Worm (Caenorhabditis elegans) whole organism, L4/young adult: ENCODE measurements around the gene set-17.

Experiments used
- dao-5 ChIP-seq: sonication (generic microtip); optimal IDR thresholded peaks from 2 replicates; lab custom pipeline; 2016; ENCODE audit warnings: missing genotype, missing genetic modification characterization, moderate library complexity, missing compliant biosample characterization
- him-1 ChIP-seq: sonication (generic microtip); optimal IDR thresholded peaks from 2 replicates; lab custom pipeline; 2016; ENCODE audit warnings: missing genotype, missing genetic modification reagents, missing genetic modification characterization, missing compliant biosample characterization

DNA sequence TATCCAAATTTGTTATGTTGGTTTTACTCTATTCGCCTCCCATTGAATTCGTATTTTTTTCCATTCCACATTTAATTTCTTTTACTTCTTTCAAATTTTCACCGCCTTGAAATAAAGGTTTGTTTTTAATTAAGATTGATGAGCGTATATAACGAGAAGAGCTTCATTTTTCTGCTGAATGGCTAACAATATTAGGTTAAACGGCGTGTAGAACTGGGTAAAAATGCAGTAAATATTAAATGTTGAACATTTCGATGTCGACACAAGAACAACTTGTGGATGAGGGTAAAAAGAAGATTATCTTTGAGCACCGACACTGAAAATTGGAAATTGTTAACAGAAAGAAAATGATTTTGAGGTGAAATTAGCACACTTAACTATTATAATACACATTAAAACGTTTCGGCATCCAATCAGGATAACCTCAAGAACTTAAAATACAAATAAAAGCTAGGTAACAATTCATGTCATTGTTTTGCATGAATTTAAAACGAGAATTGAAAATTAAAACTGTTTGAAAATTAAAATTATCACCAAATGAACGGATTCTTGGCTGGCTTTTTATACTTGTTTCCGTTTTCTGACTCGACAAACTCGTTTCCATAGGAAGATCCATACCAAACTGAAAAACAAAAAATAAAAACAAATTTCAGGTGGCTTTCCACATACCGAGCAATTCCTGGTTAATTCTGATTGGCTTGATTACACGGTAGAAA lies 1.2 kb downstream of the set-17 start:
- TF ChIP-seq him-1 (tag; lab: Kevin White, UChicago) (no peak), dao-5 (tag; lab: Kevin White, UChicago) (no peak)
